Worm (Caenorhabditis elegans): ENCODE data around the gene C46F11.6.

C46F11.6 gene

ce11 chrIII:3620652-3621051 is 49.6 kb downstream of the C46F11.6 start:
- TF ChIP-seq rnt-1 (tag; optimal IDR thresholded peaks at IDR 0.05) = peak; percentile 12
- TF ChIP-seq nhr-76 (tag; optimal IDR thresholded peaks at IDR 0.05) = no peak
- TF ChIP-seq nhr-84 (tag; optimal IDR thresholded peaks at IDR 0.05) = no peak
- no peak for TF ChIP-seq mdl-1 (tag; optimal IDR thresholded peaks at IDR 0.05)
- TF ChIP-seq unc-86 (tag; optimal IDR thresholded peaks at IDR 0.05) = peak; percentile 58
- no peak for TF ChIP-seq jun-1 (tag; optimal IDR thresholded peaks at IDR 0.05)
- peak; percentile 20 for TF ChIP-seq xbp-1 (tag; optimal IDR thresholded peaks at IDR 0.05)
- TF ChIP-seq sup-37 (GFP tag; optimal IDR thresholded peaks at IDR 0.05) = no peak
- no peak for TF ChIP-seq nhr-90 (tag; optimal IDR thresholded peaks at IDR 0.05; ENCODE audit: poor library complexity)
- TF ChIP-seq lin-13 (GFP tag; optimal IDR thresholded peaks at IDR 0.05) = no peak
- peak; percentile 67 for TF ChIP-seq egl-13 (tag; optimal IDR thresholded peaks at IDR 0.05)
- peak; percentile 28 for TF ChIP-seq snu-23 (GFP tag; optimal IDR thresholded peaks at IDR 0.05)
- peak; percentile 28 for TF ChIP-seq ceh-8 (GFP tag; optimal IDR thresholded peaks at IDR 0.05)
- peak in 1 of 3 experiments; percentile 62 for TF ChIP-seq ceh-82 (tag; optimal IDR thresholded peaks at IDR 0.05)
- no peak for TF ChIP-seq nhr-77 (tag; optimal IDR thresholded peaks at IDR 0.05)
- TF ChIP-seq fkh-8 (tag; optimal IDR thresholded peaks at IDR 0.05) = peak; percentile 81
- TF ChIP-seq sptf-1 (tag; optimal IDR thresholded peaks at IDR 0.05) = no peak
- no peak for TF ChIP-seq unc-30 (tag; optimal IDR thresholded peaks at IDR 0.05)
- TF ChIP-seq ztf-11 (tag; optimal IDR thresholded peaks at IDR 0.05) = peak in 1 of 2 experiments; percentile 53
- TF ChIP-seq lir-3 (tag; optimal IDR thresholded peaks at IDR 0.05; ENCODE audit: poor library complexity) = no peak
- TF ChIP-seq egl-27 (tag; optimal IDR thresholded peaks at IDR 0.05) = no peak
- TF ChIP-seq zag-1 (tag; optimal IDR thresholded peaks at IDR 0.05) = no peak
- TF ChIP-seq mab-9 (GFP tag; IDR thresholded peaks at IDR 0.05) = no peak
- TF ChIP-seq tlp-1 (tag; optimal IDR thresholded peaks at IDR 0.05) = no peak
- TF ChIP-seq mep-1 (tag; optimal IDR thresholded peaks at IDR 0.05) = peak; percentile 50
- peak; percentile 23; the same call in 1 of the 2 replicates for TF ChIP-seq isw-1 (GFP tag; IDR thresholded peaks at IDR 0.05)
- peak; percentile 49 for TF ChIP-seq nhr-47 (tag; optimal IDR thresholded peaks at IDR 0.05)
- TF ChIP-seq lin-14 (GFP tag; optimal IDR thresholded peaks at IDR 0.05) = peak; percentile 88
- 0 out of 2 replicates have a peak, but pooled peaks have one; percentile 25 for TF ChIP-seq nhr-19 (GFP tag; conservative IDR thresholded peaks at IDR 0.05)
- peak; percentile 2 for TF ChIP-seq pax-3 (tag; optimal IDR thresholded peaks at IDR 0.05)
- TF ChIP-seq C16A3.4 (tag; optimal IDR thresholded peaks at IDR 0.05) = no peak
- TF ChIP-seq skn-1 (tag; optimal IDR thresholded peaks at IDR 0.05) = peak; percentile 23
- TF ChIP-seq lin-35 (GFP tag; optimal IDR thresholded peaks at IDR 0.05) = peak in 1 of 2 experiments; percentile 26
- no peak for TF ChIP-seq unc-130 (tag; optimal IDR thresholded peaks at IDR 0.05)
- peak; percentile 55 for TF ChIP-seq swsn-7 (tag; optimal IDR thresholded peaks at IDR 0.05)
- TF ChIP-seq blmp-1 (tag; optimal IDR thresholded peaks at IDR 0.05) = peak; percentile 42
- TF ChIP-seq lsy-2 (tag; optimal IDR thresholded peaks at IDR 0.05) = peak in 1 of 2 experiments; percentile 43
- TF ChIP-seq dsc-1 (tag; optimal IDR thresholded peaks at IDR 0.05) = peak; percentile 8
- TF ChIP-seq tbx-2 (tag; optimal IDR thresholded peaks at IDR 0.05) = peak; percentile 41
- peak; percentile 5 for TF ChIP-seq nhr-20 (tag; optimal IDR thresholded peaks at IDR 0.05)
- peak; percentile 59 for TF ChIP-seq nhr-71 (tag; optimal IDR thresholded peaks at IDR 0.05)

DNA sequence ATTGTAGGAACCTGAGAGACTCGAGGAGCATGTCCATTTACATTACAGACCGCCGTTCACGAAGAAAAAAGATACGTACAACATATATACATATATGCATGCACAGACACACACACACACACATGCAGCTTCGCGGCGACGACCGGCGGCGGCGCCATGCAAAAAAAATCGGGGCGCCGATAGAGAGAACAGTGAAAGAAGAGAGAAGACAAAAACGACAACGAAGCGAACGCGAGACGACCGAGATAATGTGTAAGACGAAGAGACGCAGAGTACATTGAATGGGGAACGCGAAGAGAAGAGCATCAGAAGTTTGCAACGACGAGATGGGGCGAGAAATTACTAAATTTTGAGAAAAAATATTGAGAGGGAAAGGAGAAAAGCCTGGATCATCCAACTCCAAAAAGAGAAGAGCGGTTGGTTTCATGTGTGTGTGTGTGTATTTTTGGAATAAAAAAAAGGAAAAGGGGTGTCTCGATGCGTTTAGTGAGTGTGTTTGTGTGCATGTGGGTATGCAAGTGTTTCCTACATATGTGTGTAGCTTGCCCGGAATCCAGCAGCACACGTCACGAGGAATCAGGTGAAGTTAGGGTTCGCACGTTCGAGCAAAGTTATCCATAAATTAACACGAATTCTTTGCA is 50.5 kb downstream of the C46F11.6 start:
- peak; percentile 77 for TF ChIP-seq lin-14 (GFP tag; optimal IDR thresholded peaks at IDR 0.05)
- TF ChIP-seq blmp-1 (tag; optimal IDR thresholded peaks at IDR 0.05) = peak; percentile 43
- TF ChIP-seq hlh-4 (tag; optimal IDR thresholded peaks at IDR 0.05) = no peak

Data from whole organism, L1 larva.